Fruit fly (Drosophila melanogaster): ENCODE results near the gene Prosalpha2.

Prosalpha2 gene

dm6 chr3R:12431030-12431489 lies at the start of gene Prosalpha2:
Gene Prosalpha2, plus strand, starts transcription at chr3R:12431321.
- TF ChIP-seq CG14711 (tag; optimal IDR thresholded peaks at IDR 0.05) (no peak), pad (GFP tag; optimal IDR thresholded peaks at IDR 0.05) (no peak), cnc (optimal IDR thresholded peaks at IDR 0.05) (peak; percentile 84 to 99), Mnt (GFP tag; optimal IDR thresholded peaks at IDR 0.05) (peak; percentile 18)

dm6 chr3R:12382563-12382962 lies 48.6 kb upstream of the Prosalpha2 start, which contains the start of gene CG10035:
Gene CG10035, minus strand, starts transcription at chr3R:12382691.
- TF ChIP-seq CG5204 (GFP tag; optimal IDR thresholded peaks at IDR 0.05) (no peak), bab1 (GFP tag; optimal IDR thresholded peaks at IDR 0.05) (no peak), cic (GFP tag; optimal IDR thresholded peaks at IDR 0.05) (no peak), Clk (GFP tag; optimal IDR thresholded peaks at IDR 0.05) (no peak), CG33017 (tag; optimal IDR thresholded peaks at IDR 0.05) (no peak), tj (GFP tag; optimal IDR thresholded peaks at IDR 0.05) (no peak), Hr96 (GFP tag; optimal IDR thresholded peaks at IDR 0.05) (no peak), CG11617 (GFP tag; optimal IDR thresholded peaks at IDR 0.05) (no peak), Mnt (GFP tag; optimal IDR thresholded peaks at IDR 0.05) (no peak)

- no peak for TF ChIP-seq cic (GFP tag; optimal IDR thresholded peaks at IDR 0.05)
- no peak for TF ChIP-seq CG7101 (tag; optimal IDR thresholded peaks at IDR 0.05)
- TF ChIP-seq Hr96 (GFP tag; optimal IDR thresholded peaks at IDR 0.05) = no peak
- TF ChIP-seq kay (GFP tag; ENCODE audit: borderline replicate concordance) = no peak
- no peak for TF ChIP-seq CG1620 (GFP tag; optimal IDR thresholded peaks at IDR 0.05)
- TF ChIP-seq Crg-1 (GFP tag; optimal IDR thresholded peaks at IDR 0.05) = no peak
- TF ChIP-seq Clk (GFP tag; optimal IDR thresholded peaks at IDR 0.05) = no peak
- no peak for TF ChIP-seq pad (GFP tag; optimal IDR thresholded peaks at IDR 0.05)
- TF ChIP-seq CG12768 (GFP tag; optimal IDR thresholded peaks at IDR 0.05) = no peak
- TF ChIP-seq tj (GFP tag; optimal IDR thresholded peaks at IDR 0.05) = no peak
- no peak for TF ChIP-seq CG7045 (GFP tag; optimal IDR thresholded peaks at IDR 0.05)
- TF ChIP-seq Mnt (GFP tag; optimal IDR thresholded peaks at IDR 0.05) = no peak
- no peak for TF ChIP-seq toe (GFP tag; optimal IDR thresholded peaks at IDR 0.05)
- TF ChIP-seq cnc (optimal IDR thresholded peaks at IDR 0.05) = no peak
- no peak for TF ChIP-seq CG11617 (GFP tag; optimal IDR thresholded peaks at IDR 0.05)
- no peak for TF ChIP-seq CG5204 (GFP tag; optimal IDR thresholded peaks at IDR 0.05)
- TF ChIP-seq CG14711 (tag; optimal IDR thresholded peaks at IDR 0.05) = no peak
Measured at dm6 chr3R:12383036-12383435, 48.1 kb upstream of the Prosalpha2 start, which contains the start of gene GstD11. Gene GstD11, plus strand, starts transcription at chr3R:12383336.

- TF ChIP-seq toe (GFP tag; optimal IDR thresholded peaks at IDR 0.05) (no peak), kay (GFP tag; ENCODE audit: borderline replicate concordance) (peak; percentile 95), Crg-1 (GFP tag; optimal IDR thresholded peaks at IDR 0.05) (no peak), bab1 (GFP tag; optimal IDR thresholded peaks at IDR 0.05) (peak; percentile 14), cic (GFP tag; optimal IDR thresholded peaks at IDR 0.05) (no peak), Mnt (GFP tag; optimal IDR thresholded peaks at IDR 0.05) (no peak), CG7101 (tag; optimal IDR thresholded peaks at IDR 0.05) (no peak)
Measured at dm6 chr3R:12383784-12384183, 47.3 kb upstream of the Prosalpha2 start.

dm6 chr3R:12384274-12384673 lies 46.8 kb upstream of the Prosalpha2 start:
- TF ChIP-seq Mnt (GFP tag; optimal IDR thresholded peaks at IDR 0.05) (no peak), ovo (GFP tag; optimal IDR thresholded peaks at IDR 0.05) (no peak), Crg-1 (GFP tag; optimal IDR thresholded peaks at IDR 0.05) (no peak), CG1620 (GFP tag; optimal IDR thresholded peaks at IDR 0.05) (no peak), Clk (GFP tag; optimal IDR thresholded peaks at IDR 0.05) (no peak), CG11617 (GFP tag; optimal IDR thresholded peaks at IDR 0.05) (no peak), tj (GFP tag; optimal IDR thresholded peaks at IDR 0.05) (no peak), CG5204 (GFP tag; optimal IDR thresholded peaks at IDR 0.05) (no peak), CG33017 (tag; optimal IDR thresholded peaks at IDR 0.05) (no peak), cnc (optimal IDR thresholded peaks at IDR 0.05) (no peak), bab1 (GFP tag; optimal IDR thresholded peaks at IDR 0.05) (no peak)

- no peak for TF ChIP-seq CG12768 (GFP tag; optimal IDR thresholded peaks at IDR 0.05)
- no peak for TF ChIP-seq CG11617 (GFP tag; optimal IDR thresholded peaks at IDR 0.05)
- no peak for TF ChIP-seq pad (GFP tag; optimal IDR thresholded peaks at IDR 0.05)
- no peak for TF ChIP-seq ovo (GFP tag; optimal IDR thresholded peaks at IDR 0.05)
- TF ChIP-seq bab1 (GFP tag; optimal IDR thresholded peaks at IDR 0.05) = no peak
- no peak for TF ChIP-seq Hr96 (GFP tag; optimal IDR thresholded peaks at IDR 0.05)
- no peak for TF ChIP-seq cnc (optimal IDR thresholded peaks at IDR 0.05)
- TF ChIP-seq cic (GFP tag; optimal IDR thresholded peaks at IDR 0.05) = no peak
- no peak for TF ChIP-seq Crg-1 (GFP tag; optimal IDR thresholded peaks at IDR 0.05)
- TF ChIP-seq CG33017 (tag; optimal IDR thresholded peaks at IDR 0.05) = no peak
- no peak for TF ChIP-seq Clk (GFP tag; optimal IDR thresholded peaks at IDR 0.05)
Measured at dm6 chr3R:12385949-12386348, 45.2 kb upstream of the Prosalpha2 start, which contains the start of gene Sol1. Gene Sol1, plus strand, starts transcription at chr3R:12386249.

dm6 chr3R:12386965-12387364 lies 44.2 kb upstream of the Prosalpha2 start, which contains the start of gene CG33098:
Gene CG33098, plus strand, starts transcription at chr3R:12387188.
- TF ChIP-seq bab1 (GFP tag; optimal IDR thresholded peaks at IDR 0.05) (no peak), ovo (GFP tag; optimal IDR thresholded peaks at IDR 0.05) (no peak), CG7101 (tag; optimal IDR thresholded peaks at IDR 0.05) (no peak), CG7045 (GFP tag; optimal IDR thresholded peaks at IDR 0.05) (no peak), cnc (optimal IDR thresholded peaks at IDR 0.05) (no peak)
